Fruit fly (Drosophila melanogaster) whole organism: Measurements from ENCODE around the gene CG17207.

Source experiments
- CG8478 ChIP-seq: fragments of >200 bp; optimal IDR thresholded peaks from 2 replicates; lab custom pipeline; 2018; ENCODE audit warnings: inconsistent platforms
- pan ChIP-seq: fragments of >200 bp; optimal IDR thresholded peaks from 2 replicates; lab custom pipeline; 2017

DNA sequence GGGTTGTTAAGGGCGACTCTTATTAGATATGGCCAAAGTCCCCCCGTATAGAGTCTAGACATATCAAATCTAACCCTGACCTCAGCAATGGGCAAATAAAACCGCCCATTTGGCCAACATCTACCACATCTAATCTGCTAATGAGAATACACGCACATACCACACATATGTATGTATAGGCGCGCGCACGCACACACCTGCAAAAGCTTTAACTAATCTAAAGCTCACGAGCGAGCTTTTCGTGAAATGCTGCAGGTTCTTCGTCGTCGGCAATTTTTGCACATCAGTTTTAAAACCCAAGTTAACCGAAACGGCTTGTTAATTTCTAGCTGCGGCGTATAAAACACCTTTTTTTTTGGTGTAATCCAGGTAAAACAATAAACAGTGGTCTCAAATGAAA, 4.8 kb upstream of the CG17207 start:
- TF ChIP-seq CG8478 (lab: Kevin White, UChicago) (no peak), pan (lab: Kevin White, UChicago) (no peak)
